Fruit fly (Drosophila melanogaster) whole organism, wandering third instar larva: ENCODE measurements around the gene CG32170.

Experiments used
- CG32264 ChIP-seq: fragments of 200-800 bp; sonication (Bioruptor generic); optimal IDR thresholded peaks from 2 replicates; lab custom pipeline; 2016; ENCODE audit warnings: missing biosample characterization, missing genetic modification characterization
- CG9705 ChIP-seq: fragments of 200-800 bp; sonication (Bioruptor generic); optimal IDR thresholded peaks from 2 replicates; lab custom pipeline; 2018; ENCODE audit warnings: missing biosample characterization, mild to moderate bottlenecking, missing genetic modification characterization
- Dfd ChIP-seq: fragments of >200 bp; optimal IDR thresholded peaks from 2 replicates; lab custom pipeline; 2017; ENCODE audit warnings: missing biosample characterization, missing genetic modification characterization
- Dif ChIP-seq: fragments of 200-275, 200-300 bp; sonication (Bioruptor generic); optimal IDR thresholded peaks from 2 replicates; lab custom pipeline; 2018; ENCODE audit warnings: missing biosample characterization, missing genetic modification characterization; ENCODE audit not compliant: partially characterized antibody
- GATAd ChIP-seq: sonication (Bioruptor generic); optimal IDR thresholded peaks from 2 replicates; lab custom pipeline; 2016; ENCODE audit warnings: missing biosample characterization, missing genetic modification characterization
- HLH106 ChIP-seq: fragments of 200-800 bp; optimal IDR thresholded peaks from 3 replicates; lab custom pipeline; 2019; ENCODE audit warnings: missing biosample characterization, mild to moderate bottlenecking, missing genetic modification characterization, moderate library complexity
- Hnf4 ChIP-seq: fragments of 200-800 bp; sonication (Bioruptor generic); optimal IDR thresholded peaks from 2 replicates; lab custom pipeline; 2016; ENCODE audit warnings: missing biosample characterization, mild to moderate bottlenecking, missing genetic modification characterization
- Hr78 ChIP-seq: fragments of >200 bp; optimal IDR thresholded peaks from 2 replicates; lab custom pipeline; 2017; ENCODE audit warnings: missing biosample characterization, missing genetic modification characterization
- Hr83 ChIP-seq: fragments of 200-300 bp; sonication (Bioruptor generic); optimal IDR thresholded peaks from 2 replicates; lab custom pipeline; 2016; ENCODE audit warnings: missing biosample characterization, mild to moderate bottlenecking, missing genetic modification characterization, moderate library complexity; ENCODE audit not compliant: poor library complexity, severe bottlenecking
- Jra ChIP-seq: sonication (Bioruptor generic); optimal IDR thresholded peaks from 2 replicates; lab custom pipeline; 2016; ENCODE audit warnings: missing biosample characterization, missing genetic modification characterization
- Myc ChIP-seq: fragments of >200 bp; optimal IDR thresholded peaks from 2 replicates; lab custom pipeline; 2017
- N ChIP-seq: fragments of >200 bp; optimal IDR thresholded peaks from 2 replicates; lab custom pipeline; 2018; ENCODE audit warnings: missing biosample characterization, missing external identifiers, missing genetic modification characterization
- OdsH ChIP-seq: fragments of 200-800 bp; sonication (Bioruptor generic); optimal IDR thresholded peaks from 2 replicates; lab custom pipeline; 2016; ENCODE audit warnings: missing biosample characterization, mild to moderate bottlenecking, missing genetic modification characterization
- Rel ChIP-seq, 2 experiments: fragments of 200-800 bp; sonication (Bioruptor generic) in 1 of 2; optimal IDR thresholded peaks; 2 replicates in 1 of 2; 3 replicates in 1 of 2; lab custom pipeline; 2016 to 2019; ENCODE audit warnings: mild to moderate bottlenecking in 2 of 2, missing biosample characterization in 2 of 2, missing genetic modification characterization in 2 of 2, moderate library complexity in 1 of 2
- Sp1 ChIP-seq: fragments of 200-800 bp; sonication (Bioruptor generic); optimal IDR thresholded peaks from 3 replicates; lab custom pipeline; 2019; ENCODE audit warnings: missing biosample characterization, mild to moderate bottlenecking, missing genetic modification characterization, moderate library complexity
- Vsx2 ChIP-seq: fragments of 200-300, 225-300 bp; sonication (Bioruptor generic); optimal IDR thresholded peaks from 2 replicates; lab custom pipeline; 2018; ENCODE audit warnings: missing biosample characterization, missing genetic modification characterization; ENCODE audit not compliant: partially characterized antibody
- br ChIP-seq: fragments of 200-800 bp; sonication (Bioruptor generic); optimal IDR thresholded peaks from 2 replicates; lab custom pipeline; 2016; ENCODE audit warnings: missing biosample characterization, missing genetic modification characterization
- dl ChIP-seq, 2 experiments: fragments of 175-275, 200-275 bp in 1 of 2; fragments of 200-275 bp in 1 of 2; sonication (Bioruptor generic); optimal IDR thresholded peaks; lab custom pipeline; 2018; ENCODE audit warnings: mild to moderate bottlenecking in 2 of 2, missing biosample characterization in 2 of 2, missing genetic modification characterization in 2 of 2, moderate library complexity in 2 of 2; ENCODE audit not compliant: partially characterized antibody in 2 of 2, insufficient read depth in 1 of 2
- dmrt93B ChIP-seq: fragments of 200-800 bp; sonication (Bioruptor generic); optimal IDR thresholded peaks from 2 replicates; lab custom pipeline; 2018; ENCODE audit warnings: missing biosample characterization, mild to moderate bottlenecking, missing genetic modification characterization
- dsf ChIP-seq: sonication (Bioruptor generic); optimal IDR thresholded peaks from 2 replicates; lab custom pipeline; 2016; ENCODE audit warnings: missing biosample characterization, missing genetic modification characterization, borderline replicate concordance
- ey ChIP-seq: fragments of 200-800 bp; sonication (Bioruptor generic); optimal IDR thresholded peaks from 2 replicates; lab custom pipeline; 2016; ENCODE audit warnings: missing biosample characterization, missing genetic modification characterization
- foxo ChIP-seq, 2 experiments: fragments of 200-800 bp; sonication (Bioruptor generic); optimal IDR thresholded peaks; 2 replicates in 1 of 2; 3 replicates in 1 of 2; lab custom pipeline; 2016 to 2017; ENCODE audit warnings: missing biosample characterization in 2 of 2, missing genetic modification characterization in 2 of 2
- fru ChIP-seq: fragments of 200-800 bp; sonication (Bioruptor generic); optimal IDR thresholded peaks from 3 replicates; lab custom pipeline; 2016; ENCODE audit warnings: missing biosample characterization, mild to moderate bottlenecking, missing genetic modification characterization
- h ChIP-seq: fragments of 200-800 bp; sonication (Bioruptor generic); optimal IDR thresholded peaks from 3 replicates; lab custom pipeline; 2016; ENCODE audit warnings: missing biosample characterization, mild to moderate bottlenecking, missing genetic modification characterization
- jim ChIP-seq: fragments of 175-275, 200-325 bp; sonication (Bioruptor generic); optimal IDR thresholded peaks from 2 replicates; lab custom pipeline; 2016; ENCODE audit warnings: missing biosample characterization, mild to moderate bottlenecking, missing genetic modification characterization
- lola ChIP-seq: fragments of >200 bp; optimal IDR thresholded peaks from 2 replicates; lab custom pipeline; 2017; ENCODE audit warnings: missing biosample characterization, missing genetic modification characterization
- pan ChIP-seq: fragments of >200 bp; optimal IDR thresholded peaks from 2 replicates; lab custom pipeline; 2017
- psq ChIP-seq: fragments of 200-800 bp; sonication (Bioruptor generic); optimal IDR thresholded peaks from 3 replicates; lab custom pipeline; 2017; ENCODE audit warnings: missing biosample characterization, mild to moderate bottlenecking, missing genetic modification characterization, moderate library complexity
- rgr ChIP-seq: fragments of 200-800 bp; sonication (Bioruptor generic); optimal IDR thresholded peaks from 3 replicates; lab custom pipeline; 2016; ENCODE audit warnings: missing biosample characterization, mild to moderate bottlenecking, missing genetic modification characterization
- sv ChIP-seq: fragments of 200-800 bp; sonication (Bioruptor generic); optimal IDR thresholded peaks from 3 replicates; lab custom pipeline; 2016; ENCODE audit warnings: missing biosample characterization, missing genetic modification characterization
- tai ChIP-seq: sonication (Bioruptor generic); optimal IDR thresholded peaks from 2 replicates; lab custom pipeline; 2016; ENCODE audit warnings: missing biosample characterization, missing genetic modification characterization
- usp ChIP-seq: fragments of >200 bp; optimal IDR thresholded peaks from 2 replicates; lab custom pipeline; 2017; ENCODE audit warnings: missing biosample characterization, missing genetic modification characterization
- woc ChIP-seq: sonication (Bioruptor generic); optimal IDR thresholded peaks from 2 replicates; lab custom pipeline; 2016; ENCODE audit warnings: missing biosample characterization, mild to moderate bottlenecking, missing genetic modification characterization

CG32170 gene

dm6 chr3L:16840540-16840939 lies 36.6 kb upstream of the CG32170 start:
- no peak for TF ChIP-seq CG32264 (GFP tag; lab: Kevin White, UChicago)
- no peak for TF ChIP-seq ey
- TF ChIP-seq HLH106 (tag; lab: Kevin White, UChicago) = no peak
- TF ChIP-seq Hr78 = no peak
- TF ChIP-seq woc (GFP tag; lab: Kevin White, UChicago) = no peak
- TF ChIP-seq usp (GFP tag; lab: Kevin White, UChicago) = no peak
- TF ChIP-seq psq = no peak
- no peak for TF ChIP-seq GATAd
- no peak for TF ChIP-seq br
- TF ChIP-seq dl (GFP tag; optimal IDR thresholded peaks at IDR 0.05; lab: Kevin White, UChicago; ENCODE audit: insufficient read depth in 1 of 2, partially characterized antibody in 2 of 2) = no peak
- TF ChIP-seq, all 38 proteins: peak for 0

DNA sequence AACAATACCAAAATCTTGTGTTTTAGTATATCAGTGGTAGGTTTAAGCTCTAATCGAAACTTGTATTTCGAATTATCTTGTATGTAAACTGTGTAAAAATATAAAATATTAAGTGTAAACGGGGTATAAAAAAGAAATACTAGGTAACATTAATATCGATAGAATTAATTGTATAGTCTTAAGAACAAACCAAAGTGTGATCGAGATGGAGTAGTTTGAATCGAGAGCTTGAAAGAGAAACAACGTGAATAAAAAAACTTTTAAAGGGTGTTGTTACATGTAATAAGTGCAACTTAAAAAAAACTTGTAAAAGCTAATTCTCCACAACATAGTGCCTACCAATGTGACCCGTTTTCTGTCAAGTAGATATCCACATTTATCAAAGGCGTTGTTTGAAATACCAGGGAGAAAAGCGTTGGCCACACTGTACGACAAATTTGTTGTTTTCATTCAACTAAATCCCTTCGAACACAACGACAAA lies 35.0 kb upstream of the CG32170 start, which contains the start of gene TSG101:
Gene TSG101, plus strand, starts transcription at position 208 of the 481 bp plus-strand sequence.
- TF ChIP-seq usp (GFP tag; lab: Kevin White, UChicago) (no peak), Hr78 (no peak), N (GFP tag; lab: Kevin White, UChicago) (peak; percentile 78), rgr (peak; percentile 6), Rel (GFP tag; optimal IDR thresholded peaks at IDR 0.05; lab: Kevin White, UChicago) (no peak), Rel (tag; optimal IDR thresholded peaks at IDR 0.05; lab: Kevin White, UChicago) (peak; percentile 35), ey (no peak), HLH106 (tag; lab: Kevin White, UChicago) (no peak), Jra (no peak), Sp1 (no peak), dl (GFP tag; optimal IDR thresholded peaks at IDR 0.05; lab: Kevin White, UChicago; ENCODE audit: insufficient read depth in 1 of 2, partially characterized antibody in 2 of 2) (no peak), CG32264 (GFP tag; lab: Kevin White, UChicago) (no peak), GATAd (no peak)

dm6 chr3L:16842952-16843351 lies 34.2 kb upstream of the CG32170 start:
- TF ChIP-seq foxo (GFP tag; optimal IDR thresholded peaks at IDR 0.05; lab: Kevin White, UChicago) (no peak), ey (no peak), Vsx2 (GFP tag; lab: Kevin White, UChicago) (no peak), Rel (GFP tag; optimal IDR thresholded peaks at IDR 0.05; lab: Kevin White, UChicago) (no peak), Rel (tag; optimal IDR thresholded peaks at IDR 0.05; lab: Kevin White, UChicago) (no peak), dl (GFP tag; optimal IDR thresholded peaks at IDR 0.05; lab: Kevin White, UChicago; ENCODE audit: insufficient read depth in 1 of 2, partially characterized antibody in 2 of 2) (no peak), woc (GFP tag; lab: Kevin White, UChicago) (no peak), sv (GFP tag; lab: Kevin White, UChicago) (no peak), HLH106 (tag; lab: Kevin White, UChicago) (no peak), Jra (no peak), br (no peak), fru (no peak), lola (GFP tag; lab: Kevin White, UChicago) (no peak), h (GFP tag; lab: Kevin White, UChicago) (no peak), Dfd (GFP tag; lab: Kevin White, UChicago) (no peak), psq (no peak), N (GFP tag; lab: Kevin White, UChicago) (no peak)

DNA sequence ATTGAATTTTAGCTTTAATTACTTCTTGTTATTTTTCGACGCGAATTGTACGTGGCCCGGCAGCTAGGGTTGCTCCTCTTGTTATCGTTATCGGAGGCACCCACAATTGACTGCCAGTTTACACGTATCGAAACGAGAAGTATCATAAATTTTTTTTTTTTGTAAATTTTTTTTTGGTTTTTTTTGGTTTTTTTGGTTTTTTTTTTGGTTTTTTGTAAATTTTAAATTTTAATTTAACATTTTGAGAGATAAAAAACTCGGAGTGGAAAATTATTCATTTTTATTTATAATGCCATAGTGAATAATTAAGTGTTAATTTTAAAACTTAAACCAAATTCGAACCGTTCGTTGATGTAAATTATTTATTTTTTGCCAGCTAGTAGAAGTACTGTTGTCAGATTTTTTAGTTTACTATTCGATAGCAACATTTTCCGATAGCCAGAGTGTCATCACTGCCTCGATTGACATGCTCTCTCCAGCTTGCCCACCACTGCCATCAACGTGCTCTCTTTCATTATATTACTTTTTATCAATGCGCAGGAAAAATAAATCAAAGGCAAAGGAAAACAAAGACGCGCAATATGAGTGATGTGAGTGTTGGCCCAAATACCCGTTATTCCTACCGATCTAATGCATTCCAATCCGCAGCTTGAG lies 32.1 kb upstream of the CG32170 start, which contains the start of the genes kud and Zcchc7:
Gene kud, minus strand, starts transcription at position 72 of the 654 bp plus-strand sequence.
Gene Zcchc7, plus strand, starts transcription at position 467 of the 654 bp plus-strand sequence.
- TF ChIP-seq CG9705 (GFP tag; lab: Kevin White, UChicago) (peak; percentile 75), psq (peak; percentile 61), GATAd (no peak), Myc (lab: Kevin White, UChicago) (peak; percentile 81), fru (peak; percentile 83), lola (GFP tag; lab: Kevin White, UChicago) (no peak), Hr78 (no peak), foxo (GFP tag; optimal IDR thresholded peaks at IDR 0.05; lab: Kevin White, UChicago) (peak in 1 of 2 experiments; percentile 81), h (GFP tag; lab: Kevin White, UChicago) (peak; percentile 79), pan (lab: Kevin White, UChicago) (no peak), jim (GFP tag; lab: Kevin White, UChicago) (no peak), dsf (peak; percentile 44), Hr83 (GFP tag; lab: Kevin White, UChicago) (no peak), HLH106 (tag; lab: Kevin White, UChicago) (peak; percentile 80), Dif (no peak), Sp1 (peak; percentile 75), Dfd (GFP tag; lab: Kevin White, UChicago) (no peak), Vsx2 (GFP tag; lab: Kevin White, UChicago) (no peak), rgr (peak; percentile 64), ey (peak; percentile 74), OdsH (GFP tag; lab: Kevin White, UChicago) (peak; percentile 73), dl (GFP tag; optimal IDR thresholded peaks at IDR 0.05; lab: Kevin White, UChicago; ENCODE audit: insufficient read depth in 1 of 2, partially characterized antibody in 2 of 2) (no peak), woc (GFP tag; lab: Kevin White, UChicago) (peak; percentile 91), tai (no peak), br (no peak), Jra (no peak), Hnf4 (no peak), dmrt93B (GFP tag; lab: Kevin White, UChicago) (no peak), CG32264 (GFP tag; lab: Kevin White, UChicago) (no peak), Rel (GFP tag; optimal IDR thresholded peaks at IDR 0.05; lab: Kevin White, UChicago) (no peak), Rel (tag; optimal IDR thresholded peaks at IDR 0.05; lab: Kevin White, UChicago) (no peak)
- TF ChIP-seq, all 38 proteins: peak for 13
